Worm (Caenorhabditis elegans): ENCODE data around the gene nhr-212.

ce11 chrV:449685-450084 lies 35.0 kb upstream of the nhr-212 start, which contains the start of gene M02H5.8:
- TF ChIP-seq ztf-11 (tag; optimal IDR thresholded peaks at IDR 0.05) (no peak), ces-1 (GFP tag; optimal IDR thresholded peaks at IDR 0.05) (no peak), M03D4.4 (tag; optimal IDR thresholded peaks at IDR 0.05) (no peak), nhr-28 (tag; optimal IDR thresholded peaks at IDR 0.05) (no peak), drap-1 (GFP tag; optimal IDR thresholded peaks at IDR 0.05) (no peak), nhr-76 (tag; optimal IDR thresholded peaks at IDR 0.05) (no peak), mep-1 (tag; optimal IDR thresholded peaks at IDR 0.05) (no peak)
